Worm (Caenorhabditis elegans) whole organism, L1 larva: ENCODE data around the gene ZC513.14.

ENCODE experiments used
- lir-3 ChIP-seq: sonication (generic microtip); optimal IDR thresholded peaks from 2 replicates; lab custom pipeline; 2016; ENCODE audit warnings: mild to moderate bottlenecking, missing genetic modification characterization, moderate library complexity, missing compliant biosample characterization; ENCODE audit not compliant: poor library complexity
- mef-2 ChIP-seq: fragments of 150-350 bp; optimal IDR thresholded peaks from 2 replicates; lab custom pipeline; 2014; ENCODE audit warnings: missing biosample characterization, missing genetic modification characterization
- nhr-28 ChIP-seq: fragments of 150-350 bp; optimal IDR thresholded peaks from 2 replicates; lab custom pipeline; 2014; ENCODE audit warnings: missing biosample characterization, missing genetic modification characterization
- nhr-77 ChIP-seq: fragments of 150-350 bp; optimal IDR thresholded peaks from 2 replicates; lab custom pipeline; 2014; ENCODE audit warnings: missing biosample characterization, missing genetic modification characterization
- nhr-90 ChIP-seq: sonication (generic microtip); optimal IDR thresholded peaks from 2 replicates; lab custom pipeline; 2016; ENCODE audit warnings: mild to moderate bottlenecking, missing genetic modification characterization, missing compliant biosample characterization; ENCODE audit not compliant: poor library complexity

ce11 chrV:8013901-8014388, 21.9 kb downstream of the ZC513.14 start, which contains the start of gene Y97E10AR.6:
- TF ChIP-seq lir-3 (tag; lab: Kevin White, UChicago) (no peak), nhr-77 (tag; lab: Kevin White, UChicago) (no peak), mef-2 (tag; lab: Kevin White, UChicago) (no peak), nhr-28 (tag; lab: Kevin White, UChicago) (no peak), nhr-90 (tag; lab: Kevin White, UChicago) (no peak)
